Fruit fly (Drosophila melanogaster): Measurements from ENCODE around the gene CG15211.

CG15211 gene

dm6 chrX:10774957-10775682, 2.8 kb downstream of the CG15211 start:
- TF ChIP-seq CG16779 (tag; optimal IDR thresholded peaks at IDR 0.05) (no peak), CG6276 (GFP tag; optimal IDR thresholded peaks at IDR 0.05) (no peak)

- TF ChIP-seq Lpt (GFP tag; optimal IDR thresholded peaks at IDR 0.05): peak; percentile 44
- TF ChIP-seq CG7368 (GFP tag; optimal IDR thresholded peaks at IDR 0.05): peak; percentile 31
- peak; percentile 85 for TF ChIP-seq eg (GFP tag; IDR thresholded peaks at IDR 0.05)
- no peak for TF ChIP-seq salr (GFP tag; optimal IDR thresholded peaks at IDR 0.05)
- TF ChIP-seq Blimp-1 (GFP tag; optimal IDR thresholded peaks at IDR 0.05): no peak
- TF ChIP-seq topi (GFP tag; optimal IDR thresholded peaks at IDR 0.05): peak; percentile 64
- TF ChIP-seq CG6163 (GFP tag; IDR thresholded peaks at IDR 0.05): peak; percentile 72
- TF ChIP-seq svp (GFP tag): peak; percentile 72
- peak; percentile 36 for TF ChIP-seq Ets21C (GFP tag; optimal IDR thresholded peaks at IDR 0.05)
- TF ChIP-seq dsx (GFP tag; optimal IDR thresholded peaks at IDR 0.05; ENCODE audit: poor library complexity, severe bottlenecking): no peak
- peak; percentile 51 for TF ChIP-seq Sox14 (GFP tag; optimal IDR thresholded peaks at IDR 0.05)
- TF ChIP-seq Gug (GFP tag; IDR thresholded peaks at IDR 0.05): peak; percentile 72
- TF ChIP-seq OdsH (GFP tag; optimal IDR thresholded peaks at IDR 0.05): peak; percentile 58
- TF ChIP-seq CG15336 (GFP tag; IDR thresholded peaks at IDR 0.05): peak; percentile 81
- TF ChIP-seq CG6854 (GFP tag; optimal IDR thresholded peaks at IDR 0.05): no peak
- TF ChIP-seq CG11902 (GFP tag; optimal IDR thresholded peaks at IDR 0.05): no peak
- TF ChIP-seq pdm3 (GFP tag; optimal IDR thresholded peaks at IDR 0.05): peak; percentile 63
- no peak for TF ChIP-seq spab (GFP tag; optimal IDR thresholded peaks at IDR 0.05)
- peak; percentile 39 for TF ChIP-seq acj6 (GFP tag; optimal IDR thresholded peaks at IDR 0.05)
- peak; percentile 58 for TF ChIP-seq Sox102F (GFP tag; optimal IDR thresholded peaks at IDR 0.05)
- TF ChIP-seq CG8319 (GFP tag; optimal IDR thresholded peaks at IDR 0.05): no peak
- no peak for TF ChIP-seq fd85E (GFP tag; optimal IDR thresholded peaks at IDR 0.05)
- peak; percentile 66 for TF ChIP-seq CG6276 (GFP tag; optimal IDR thresholded peaks at IDR 0.05)
- TF ChIP-seq Hr39 (GFP tag; optimal IDR thresholded peaks at IDR 0.05): peak; percentile 73
- no peak for TF ChIP-seq fd59A (GFP tag; optimal IDR thresholded peaks at IDR 0.05)
- TF ChIP-seq cyc (GFP tag; optimal IDR thresholded peaks at IDR 0.05): peak; percentile 62
- peak; percentile 58 for TF ChIP-seq net (GFP tag; optimal IDR thresholded peaks at IDR 0.05)
- peak; percentile 29 for TF ChIP-seq CG11762 (GFP tag; optimal IDR thresholded peaks at IDR 0.05; ENCODE audit: insufficient read depth)
- peak; percentile 17 for TF ChIP-seq CG34406 (GFP tag; optimal IDR thresholded peaks at IDR 0.05)
- no peak for TF ChIP-seq CG1621 (tag; optimal IDR thresholded peaks at IDR 0.05)
- peak; percentile 83 for TF ChIP-seq Eip78C (GFP tag)
- TF ChIP-seq CG3032 (tag; optimal IDR thresholded peaks at IDR 0.05): peak; percentile 21
- TF ChIP-seq CG10631 (GFP tag; optimal IDR thresholded peaks at IDR 0.05): peak; percentile 38
- peak; percentile 46 for TF ChIP-seq Smox (GFP tag; optimal IDR thresholded peaks at IDR 0.05)
- TF ChIP-seq Sox15 (GFP tag; optimal IDR thresholded peaks at IDR 0.05): peak; percentile 12
- TF ChIP-seq CG31627 (GFP tag; optimal IDR thresholded peaks at IDR 0.05): peak; percentile 66
- peak; percentile 73 for TF ChIP-seq Hr4 (GFP tag; optimal IDR thresholded peaks at IDR 0.05)
- TF ChIP-seq achi (GFP tag; optimal IDR thresholded peaks at IDR 0.05): peak; percentile 53
- no peak for TF ChIP-seq ss (GFP tag; optimal IDR thresholded peaks at IDR 0.05)
- no peak for TF ChIP-seq CG4318 (GFP tag; optimal IDR thresholded peaks at IDR 0.05)
- TF ChIP-seq Hr38 (GFP tag; optimal IDR thresholded peaks at IDR 0.05): no peak
- TF ChIP-seq fkh (GFP tag; optimal IDR thresholded peaks at IDR 0.05): peak; percentile 54
- peak; percentile 74 for TF ChIP-seq CG8119 (GFP tag; IDR thresholded peaks at IDR 0.05)
- peak; percentile 27 for TF ChIP-seq Ets96B (tag; optimal IDR thresholded peaks at IDR 0.05)
- TF ChIP-seq CG6808 (GFP tag; optimal IDR thresholded peaks at IDR 0.05): peak; percentile 10
- TF ChIP-seq Met (GFP tag; optimal IDR thresholded peaks at IDR 0.05): peak; percentile 68
- peak; percentile 48 for TF ChIP-seq CG11294 (GFP tag; IDR thresholded peaks at IDR 0.05)
- TF ChIP-seq CG32006 (GFP tag; optimal IDR thresholded peaks at IDR 0.05): peak; percentile 75
Observed at dm6 chrX:10775690-10776089, 3.3 kb downstream of the CG15211 start.
